Worm (Caenorhabditis elegans): ENCODE measurements around the gene srh-15.

srh-15 gene

ce11 chrV:13294507-13294906, 26.3 kb upstream of the srh-15 start:
- no peak for TF ChIP-seq med-1 (GFP tag; optimal IDR thresholded peaks at IDR 0.05; ENCODE audit: insufficient read depth)
- no peak for TF ChIP-seq ztf-23 (GFP tag; IDR thresholded peaks at IDR 0.05)
- TF ChIP-seq ztf-29 (GFP tag; IDR thresholded peaks at IDR 0.05) = no peak
- no peak for TF ChIP-seq cog-1 (tag; optimal IDR thresholded peaks at IDR 0.05)
- no peak for TF ChIP-seq tab-1 (GFP tag; IDR thresholded peaks at IDR 0.05)
- no peak for TF ChIP-seq T22C8.4 (GFP tag; IDR thresholded peaks at IDR 0.05)

- no peak for TF ChIP-seq cog-1 (tag; optimal IDR thresholded peaks at IDR 0.05)
- TF ChIP-seq klf-2 (GFP tag; conservative IDR thresholded peaks at IDR 0.05) = no peak
- TF ChIP-seq ztf-29 (GFP tag; IDR thresholded peaks at IDR 0.05) = no peak
- TF ChIP-seq med-1 (GFP tag; optimal IDR thresholded peaks at IDR 0.05; ENCODE audit: insufficient read depth) = no peak
- TF ChIP-seq ref-1 (GFP tag; conservative IDR thresholded peaks at IDR 0.05) = no peak
- TF ChIP-seq tab-1 (GFP tag; IDR thresholded peaks at IDR 0.05) = no peak
- no peak for TF ChIP-seq T22C8.4 (GFP tag; IDR thresholded peaks at IDR 0.05)
- TF ChIP-seq flt-1 (GFP tag; IDR thresholded peaks at IDR 0.05) = no peak
- TF ChIP-seq ztf-23 (GFP tag; IDR thresholded peaks at IDR 0.05) = no peak
Measured at ce11 chrV:13295859-13296258, 24.9 kb upstream of the srh-15 start, which contains the start of gene uig-1. uig-1 (minus strand) TSS chrV:13295978.

- TF ChIP-seq med-1 (GFP tag; optimal IDR thresholded peaks at IDR 0.05; ENCODE audit: insufficient read depth) = no peak
- TF ChIP-seq ref-1 (GFP tag; conservative IDR thresholded peaks at IDR 0.05) = no peak
- TF ChIP-seq ztf-23 (GFP tag; IDR thresholded peaks at IDR 0.05) = no peak
- TF ChIP-seq klf-2 (GFP tag; conservative IDR thresholded peaks at IDR 0.05) = no peak
- no peak for TF ChIP-seq flt-1 (GFP tag; IDR thresholded peaks at IDR 0.05)
- TF ChIP-seq T22C8.4 (GFP tag; IDR thresholded peaks at IDR 0.05) = no peak
- no peak for TF ChIP-seq cog-1 (tag; optimal IDR thresholded peaks at IDR 0.05)
Measured at ce11 chrV:13297220-13297619, 23.6 kb upstream of the srh-15 start, which contains the start of gene C26E1.1. C26E1.1 (plus strand) TSS chrV:13297520.

ce11 chrV:13298706-13299105, 22.1 kb upstream of the srh-15 start:
- TF ChIP-seq ref-1 (GFP tag; conservative IDR thresholded peaks at IDR 0.05) = no peak
- TF ChIP-seq tab-1 (GFP tag; IDR thresholded peaks at IDR 0.05) = no peak
- no peak for TF ChIP-seq flt-1 (GFP tag; IDR thresholded peaks at IDR 0.05)
- no peak for TF ChIP-seq klf-2 (GFP tag; conservative IDR thresholded peaks at IDR 0.05)
- TF ChIP-seq ztf-29 (GFP tag; IDR thresholded peaks at IDR 0.05) = no peak
- no peak for TF ChIP-seq cog-1 (tag; optimal IDR thresholded peaks at IDR 0.05)
- TF ChIP-seq med-1 (GFP tag; optimal IDR thresholded peaks at IDR 0.05; ENCODE audit: insufficient read depth) = no peak
- TF ChIP-seq ztf-23 (GFP tag; IDR thresholded peaks at IDR 0.05) = no peak
- no peak for TF ChIP-seq T22C8.4 (GFP tag; IDR thresholded peaks at IDR 0.05)

- TF ChIP-seq ref-1 (GFP tag; conservative IDR thresholded peaks at IDR 0.05) (no peak), cog-1 (tag; optimal IDR thresholded peaks at IDR 0.05) (no peak), tab-1 (GFP tag; IDR thresholded peaks at IDR 0.05) (no peak), ztf-29 (GFP tag; IDR thresholded peaks at IDR 0.05) (no peak), ztf-23 (GFP tag; IDR thresholded peaks at IDR 0.05) (no peak), med-1 (GFP tag; optimal IDR thresholded peaks at IDR 0.05; ENCODE audit: insufficient read depth) (no peak), T22C8.4 (GFP tag; IDR thresholded peaks at IDR 0.05) (no peak), flt-1 (GFP tag; IDR thresholded peaks at IDR 0.05) (no peak), klf-2 (GFP tag; conservative IDR thresholded peaks at IDR 0.05) (no peak)
Measured at ce11 chrV:13299398-13299797, 21.4 kb upstream of the srh-15 start.

- TF ChIP-seq ztf-29 (GFP tag; IDR thresholded peaks at IDR 0.05) (no peak), tab-1 (GFP tag; IDR thresholded peaks at IDR 0.05) (no peak), med-1 (GFP tag; optimal IDR thresholded peaks at IDR 0.05; ENCODE audit: insufficient read depth) (no peak), ztf-23 (GFP tag; IDR thresholded peaks at IDR 0.05) (no peak), ref-1 (GFP tag; conservative IDR thresholded peaks at IDR 0.05) (no peak), cog-1 (tag; optimal IDR thresholded peaks at IDR 0.05) (no peak), klf-2 (GFP tag; conservative IDR thresholded peaks at IDR 0.05) (no peak), flt-1 (GFP tag; IDR thresholded peaks at IDR 0.05) (no peak), T22C8.4 (GFP tag; IDR thresholded peaks at IDR 0.05) (no peak)
Measured at ce11 chrV:13300492-13300891, 20.3 kb upstream of the srh-15 start.

- TF ChIP-seq flt-1 (GFP tag; IDR thresholded peaks at IDR 0.05) (no peak), med-1 (GFP tag; optimal IDR thresholded peaks at IDR 0.05; ENCODE audit: insufficient read depth) (no peak), klf-2 (GFP tag; conservative IDR thresholded peaks at IDR 0.05) (no peak), ref-1 (GFP tag; conservative IDR thresholded peaks at IDR 0.05) (no peak), ztf-23 (GFP tag; IDR thresholded peaks at IDR 0.05) (no peak), T22C8.4 (GFP tag; IDR thresholded peaks at IDR 0.05) (no peak), tab-1 (GFP tag; IDR thresholded peaks at IDR 0.05) (no peak), ztf-29 (GFP tag; IDR thresholded peaks at IDR 0.05) (no peak), cog-1 (tag; optimal IDR thresholded peaks at IDR 0.05) (no peak)
Measured at ce11 chrV:13301443-13301842, 19.3 kb upstream of the srh-15 start, which contains the start of gene ceh-79. ceh-79 (plus strand) TSS chrV:13301833.

- no peak for TF ChIP-seq ztf-29 (GFP tag; IDR thresholded peaks at IDR 0.05)
- TF ChIP-seq tab-1 (GFP tag; IDR thresholded peaks at IDR 0.05) = no peak
- TF ChIP-seq ztf-23 (GFP tag; IDR thresholded peaks at IDR 0.05) = no peak
- TF ChIP-seq flt-1 (GFP tag; IDR thresholded peaks at IDR 0.05) = no peak
- TF ChIP-seq klf-2 (GFP tag; conservative IDR thresholded peaks at IDR 0.05) = no peak
- TF ChIP-seq cog-1 (tag; optimal IDR thresholded peaks at IDR 0.05) = no peak
- TF ChIP-seq ref-1 (GFP tag; conservative IDR thresholded peaks at IDR 0.05) = no peak
- no peak for TF ChIP-seq T22C8.4 (GFP tag; IDR thresholded peaks at IDR 0.05)
- no peak for TF ChIP-seq med-1 (GFP tag; optimal IDR thresholded peaks at IDR 0.05; ENCODE audit: insufficient read depth)
Measured at ce11 chrV:13304663-13305188, 16.1 kb upstream of the srh-15 start, which contains the start of gene C26E1.2. C26E1.2 (plus strand) TSS chrV:13305138.

ce11 chrV:13308616-13309015, 12.2 kb upstream of the srh-15 start, which contains the start of gene C50B6.1:
C50B6.1 (plus strand) TSS chrV:13308916.
- TF ChIP-seq ref-1 (GFP tag; conservative IDR thresholded peaks at IDR 0.05) (no peak), klf-2 (GFP tag; conservative IDR thresholded peaks at IDR 0.05) (no peak), flt-1 (GFP tag; IDR thresholded peaks at IDR 0.05) (no peak), ztf-29 (GFP tag; IDR thresholded peaks at IDR 0.05) (no peak), T22C8.4 (GFP tag; IDR thresholded peaks at IDR 0.05) (no peak), ztf-23 (GFP tag; IDR thresholded peaks at IDR 0.05) (no peak), cog-1 (tag; optimal IDR thresholded peaks at IDR 0.05) (no peak), tab-1 (GFP tag; IDR thresholded peaks at IDR 0.05) (no peak), med-1 (GFP tag; optimal IDR thresholded peaks at IDR 0.05; ENCODE audit: insufficient read depth) (no peak)
